5 fruit fly cellular contexts compared by ENCODE assay signal in genomic region chr3R:10084914-10085313, dm6.
TF ChIP-seq lines count a peak whose summit lies in the region.

No protein-coding gene starts in this region.

TF ChIP-seq in whole organism, adult, 20 proteins besides CTCF, POLR2A, EP300 and RAD21 (continued from another document):
- peak; percentile 94 for TF ChIP-seq CG11617 (GFP tag; optimal IDR thresholded peaks at IDR 0.05; lab: Kevin White, UChicago)
- TF ChIP-seq toe (GFP tag; optimal IDR thresholded peaks at IDR 0.05; lab: Kevin White, UChicago): peak; percentile 87

TF ChIP-seq in whole organism, embryonic, 481 proteins besides CTCF, POLR2A, EP300 and RAD21 (continued from another document and continues in another):
- TF ChIP-seq jumu (GFP tag; optimal IDR thresholded peaks at IDR 0.05; lab: Kevin White, UChicago) (no peak), YL-1 (GFP tag; optimal IDR thresholded peaks at IDR 0.05; lab: Kevin White, UChicago) (no peak), Nf-YA (GFP tag; IDR thresholded peaks at IDR 0.05; lab: Robert Waterston, UW) (peak; percentile 21; the same call in 1 of the 2 replicates), Spps (tag; optimal IDR thresholded peaks at IDR 0.05; lab: Kevin White, UChicago) (no peak), nmo (GFP tag; optimal IDR thresholded peaks at IDR 0.05; lab: Kevin White, UChicago) (no peak), CG2116 (GFP tag; optimal IDR thresholded peaks at IDR 0.05; lab: Kevin White, UChicago) (no peak), CG32772 (GFP tag; IDR thresholded peaks at IDR 0.05; lab: Robert Waterston, UW) (no peak), Oli (tag; optimal IDR thresholded peaks at IDR 0.05; lab: Kevin White, UChicago) (no peak), ssp (GFP tag; IDR thresholded peaks at IDR 0.05; lab: Robert Waterston, UW) (no peak), unc-4 (GFP tag; IDR thresholded peaks at IDR 0.05; lab: Robert Waterston, UW; ENCODE audit: partially characterized antibody) (no peak), Dref (GFP tag; IDR thresholded peaks at IDR 0.05; lab: Robert Waterston, UW) (no peak), ci (GFP tag; IDR thresholded peaks at IDR 0.05; lab: Robert Waterston, UW) (no peak), hbn (GFP tag; IDR thresholded peaks at IDR 0.05; lab: Robert Waterston, UW; ENCODE audit: partially characterized antibody) (no peak), CG14710 (tag; optimal IDR thresholded peaks at IDR 0.05; lab: Kevin White, UChicago) (no peak), exex (tag; optimal IDR thresholded peaks at IDR 0.05; lab: Kevin White, UChicago) (no peak), eve (GFP tag; optimal IDR thresholded peaks at IDR 0.05; lab: Kevin White, UChicago) (no peak), dmrt99B (tag; optimal IDR thresholded peaks at IDR 0.05; lab: Kevin White, UChicago) (peak; percentile 39), CG7271 (tag; optimal IDR thresholded peaks at IDR 0.05; lab: Kevin White, UChicago) (no peak), nau (GFP tag; optimal IDR thresholded peaks at IDR 0.05; lab: Kevin White, UChicago) (no peak), CG5245 (GFP tag; optimal IDR thresholded peaks at IDR 0.05; lab: Kevin White, UChicago) (no peak), ash1 (GFP tag; optimal IDR thresholded peaks at IDR 0.05; lab: Kevin White, UChicago) (no peak), CG15601 (tag; optimal IDR thresholded peaks at IDR 0.05; lab: Kevin White, UChicago) (no peak), CG7987 (GFP tag; optimal IDR thresholded peaks at IDR 0.05; lab: Kevin White, UChicago) (no peak), slou (GFP tag; optimal IDR thresholded peaks at IDR 0.05; lab: Kevin White, UChicago) (no peak), CG11504 (tag; optimal IDR thresholded peaks at IDR 0.05; lab: Kevin White, UChicago) (peak; percentile 42), Rx (GFP tag; IDR thresholded peaks at IDR 0.05; lab: Robert Waterston, UW) (no peak), CG7357 (GFP tag; IDR thresholded peaks at IDR 0.05; lab: Robert Waterston, UW) (no peak), gcm2 (GFP tag; optimal IDR thresholded peaks at IDR 0.05; lab: Kevin White, UChicago) (no peak), Lpt (GFP tag; optimal IDR thresholded peaks at IDR 0.05; lab: Kevin White, UChicago) (no peak), scrt (GFP tag; optimal IDR thresholded peaks at IDR 0.05; lab: Kevin White, UChicago) (peak; percentile 51), maf-S (GFP tag; optimal IDR thresholded peaks at IDR 0.05; lab: Kevin White, UChicago) (no peak), CG10321 (GFP tag; IDR thresholded peaks at IDR 0.05; lab: Robert Waterston, UW) (no peak), CHES-1-like (GFP tag; optimal IDR thresholded peaks at IDR 0.05; lab: Kevin White, UChicago) (no peak), CG10209 (GFP tag; optimal IDR thresholded peaks at IDR 0.05; lab: Kevin White, UChicago) (peak; percentile 14)

TF ChIP-seq in whole organism, prepupa, 60 proteins besides CTCF, POLR2A, EP300 and RAD21 (continued from another document and continues in another):
- peak; percentile 82 for TF ChIP-seq topi (GFP tag; optimal IDR thresholded peaks at IDR 0.05; lab: Kevin White, UChicago)
- TF ChIP-seq net (GFP tag; optimal IDR thresholded peaks at IDR 0.05; lab: Kevin White, UChicago): peak; percentile 57
- TF ChIP-seq CG32006 (GFP tag; optimal IDR thresholded peaks at IDR 0.05; lab: Kevin White, UChicago): peak; percentile 32
- peak; percentile 67 for TF ChIP-seq CG6792 (GFP tag; optimal IDR thresholded peaks at IDR 0.05; lab: Kevin White, UChicago)
- peak; percentile 88 for TF ChIP-seq lz (GFP tag; optimal IDR thresholded peaks at IDR 0.05; lab: Kevin White, UChicago)
- no peak for TF ChIP-seq CG8119 (GFP tag; IDR thresholded peaks at IDR 0.05; lab: Robert Waterston, UW)
- TF ChIP-seq Met (GFP tag; optimal IDR thresholded peaks at IDR 0.05; lab: Kevin White, UChicago): peak; percentile 88
- TF ChIP-seq svp (GFP tag; lab: Kevin White, UChicago): peak; percentile 86
- TF ChIP-seq fd59A (GFP tag; optimal IDR thresholded peaks at IDR 0.05; lab: Kevin White, UChicago): peak; percentile 23
- TF ChIP-seq Smox (GFP tag; optimal IDR thresholded peaks at IDR 0.05; lab: Kevin White, UChicago): peak; percentile 86
- peak; percentile 84 for TF ChIP-seq Sox14 (GFP tag; optimal IDR thresholded peaks at IDR 0.05; lab: Kevin White, UChicago)
- TF ChIP-seq dsx (GFP tag; optimal IDR thresholded peaks at IDR 0.05; lab: Kevin White, UChicago; ENCODE audit: poor library complexity, severe bottlenecking): no peak
- TF ChIP-seq CG1621 (tag; optimal IDR thresholded peaks at IDR 0.05; lab: Kevin White, UChicago): peak; percentile 36
- TF ChIP-seq cyc (GFP tag; optimal IDR thresholded peaks at IDR 0.05; lab: Kevin White, UChicago): peak; percentile 85
- TF ChIP-seq Sox102F (GFP tag; optimal IDR thresholded peaks at IDR 0.05; lab: Kevin White, UChicago): peak; percentile 81
- peak; percentile 80 for TF ChIP-seq Eip78C (GFP tag; lab: Kevin White, UChicago)
- TF ChIP-seq CG4318 (GFP tag; optimal IDR thresholded peaks at IDR 0.05; lab: Kevin White, UChicago): no peak
- TF ChIP-seq CG3032 (tag; optimal IDR thresholded peaks at IDR 0.05; lab: Kevin White, UChicago): peak; percentile 52
- TF ChIP-seq fkh (GFP tag; optimal IDR thresholded peaks at IDR 0.05; lab: Kevin White, UChicago): peak; percentile 22
- peak; percentile 70 for TF ChIP-seq eg (GFP tag; IDR thresholded peaks at IDR 0.05; lab: Robert Waterston, UW)
- TF ChIP-seq Ets96B (tag; optimal IDR thresholded peaks at IDR 0.05; lab: Kevin White, UChicago): peak; percentile 41
- no peak for TF ChIP-seq Gug (GFP tag; IDR thresholded peaks at IDR 0.05; lab: Robert Waterston, UW)
- TF ChIP-seq Ets21C (GFP tag; optimal IDR thresholded peaks at IDR 0.05; lab: Kevin White, UChicago): peak; percentile 88
- TF ChIP-seq pdm3 (GFP tag; optimal IDR thresholded peaks at IDR 0.05; lab: Kevin White, UChicago): peak; percentile 67
- TF ChIP-seq CG3919 (GFP tag; optimal IDR thresholded peaks at IDR 0.05; lab: Kevin White, UChicago): peak; percentile 34
- TF ChIP-seq CG31627 (GFP tag; optimal IDR thresholded peaks at IDR 0.05; lab: Kevin White, UChicago): peak; percentile 92
- TF ChIP-seq esn (GFP tag; optimal IDR thresholded peaks at IDR 0.05; lab: Kevin White, UChicago): peak; percentile 88
- TF ChIP-seq CG9139 (GFP tag; optimal IDR thresholded peaks at IDR 0.05; lab: Kevin White, UChicago): no peak
- TF ChIP-seq vri (GFP tag; optimal IDR thresholded peaks at IDR 0.05; lab: Kevin White, UChicago): peak; percentile 92
- TF ChIP-seq Blimp-1 (GFP tag; optimal IDR thresholded peaks at IDR 0.05; lab: Kevin White, UChicago): peak; percentile 66
- TF ChIP-seq acj6 (GFP tag; optimal IDR thresholded peaks at IDR 0.05; lab: Kevin White, UChicago): peak; percentile 63
- TF ChIP-seq CG6163 (GFP tag; IDR thresholded peaks at IDR 0.05; lab: Robert Waterston, UW): peak; percentile 81
- no peak for TF ChIP-seq CG16779 (tag; optimal IDR thresholded peaks at IDR 0.05; lab: Kevin White, UChicago)
- TF ChIP-seq CG34406 (GFP tag; optimal IDR thresholded peaks at IDR 0.05; lab: Kevin White, UChicago): peak; percentile 67

TF ChIP-seq in whole organism, pupa, 21 proteins besides CTCF, POLR2A, EP300 and RAD21 (continued from another document):
- TF ChIP-seq CG9948 (tag; optimal IDR thresholded peaks at IDR 0.05; lab: Kevin White, UChicago): peak; percentile 40

TF ChIP-seq in whole organism, wandering third instar larva, 38 proteins besides CTCF, POLR2A, EP300 and RAD21 (continued from another document):
- TF ChIP-seq h (GFP tag; optimal IDR thresholded peaks at IDR 0.05; lab: Kevin White, UChicago) (peak; percentile 95), brk (GFP tag; optimal IDR thresholded peaks at IDR 0.05; lab: Kevin White, UChicago) (peak; percentile 30), Vsx2 (GFP tag; optimal IDR thresholded peaks at IDR 0.05; lab: Kevin White, UChicago; ENCODE audit: partially characterized antibody) (no peak), dl (GFP tag; optimal IDR thresholded peaks at IDR 0.05; lab: Kevin White, UChicago; ENCODE audit: insufficient read depth in 1 of 2, partially characterized antibody in 2 of 2) (no peak), CrebA (GFP tag; optimal IDR thresholded peaks at IDR 0.05; lab: Kevin White, UChicago; ENCODE audit: borderline replicate concordance) (peak; percentile 67), CG9705 (GFP tag; optimal IDR thresholded peaks at IDR 0.05; lab: Kevin White, UChicago) (peak; percentile 65), woc (GFP tag; optimal IDR thresholded peaks at IDR 0.05; lab: Kevin White, UChicago) (peak; percentile 77), Abd-B (GFP tag; optimal IDR thresholded peaks at IDR 0.05; lab: Kevin White, UChicago) (no peak), lola (GFP tag; optimal IDR thresholded peaks at IDR 0.05; lab: Kevin White, UChicago) (no peak), br (GFP tag; optimal IDR thresholded peaks at IDR 0.05; lab: Kevin White, UChicago) (peak; percentile 92), OdsH (GFP tag; optimal IDR thresholded peaks at IDR 0.05; lab: Kevin White, UChicago) (peak; percentile 95), ey (GFP tag; optimal IDR thresholded peaks at IDR 0.05; lab: Kevin White, UChicago) (peak; percentile 96), Sp1 (GFP tag; optimal IDR thresholded peaks at IDR 0.05; lab: Kevin White, UChicago) (peak; percentile 91), Hr78 (GFP tag; optimal IDR thresholded peaks at IDR 0.05; lab: Kevin White, UChicago) (no peak), Dif (GFP tag; optimal IDR thresholded peaks at IDR 0.05; lab: Kevin White, UChicago; ENCODE audit: partially characterized antibody) (no peak)
